Comparison of ENCODE assay signal across 5 fruit fly cellular contexts in genomic region chrX:11452846-11453391, dm6.
TF ChIP-seq lines count a peak whose summit lies in the region.

No protein-coding gene starts in this region.

- TF ChIP-seq CTCF in whole organism, embryonic (GFP tag; optimal IDR thresholded peaks at IDR 0.05; lab: Kevin White, UChicago): no peak

TF ChIP-seq in whole organism, adult, 20 proteins besides CTCF, POLR2A, EP300 and RAD21 (continues in another document):
- TF ChIP-seq CG7045 (GFP tag; optimal IDR thresholded peaks at IDR 0.05; lab: Kevin White, UChicago): peak; percentile 47
- TF ChIP-seq CG14711 (tag; optimal IDR thresholded peaks at IDR 0.05; lab: Kevin White, UChicago): peak; percentile 39
- TF ChIP-seq CG1620 (GFP tag; optimal IDR thresholded peaks at IDR 0.05; lab: Kevin White, UChicago): no peak
- no peak for TF ChIP-seq CG12768 (GFP tag; optimal IDR thresholded peaks at IDR 0.05; lab: Kevin White, UChicago)
- TF ChIP-seq pad (GFP tag; optimal IDR thresholded peaks at IDR 0.05; lab: Kevin White, UChicago): no peak
- peak; percentile 39 for TF ChIP-seq Clk (GFP tag; optimal IDR thresholded peaks at IDR 0.05; lab: Kevin White, UChicago)
- no peak for TF ChIP-seq CG11617 (GFP tag; optimal IDR thresholded peaks at IDR 0.05; lab: Kevin White, UChicago)
- TF ChIP-seq Hr96 (GFP tag; optimal IDR thresholded peaks at IDR 0.05; lab: Kevin White, UChicago): peak; percentile 36
- TF ChIP-seq cnc (optimal IDR thresholded peaks at IDR 0.05; lab: Kevin White, UChicago): no peak
- peak; percentile 30 for TF ChIP-seq CG7101 (tag; optimal IDR thresholded peaks at IDR 0.05; lab: Kevin White, UChicago)
- TF ChIP-seq CG33017 (tag; optimal IDR thresholded peaks at IDR 0.05; lab: Kevin White, UChicago): no peak
- peak; percentile 14 for TF ChIP-seq tj (GFP tag; optimal IDR thresholded peaks at IDR 0.05; lab: Kevin White, UChicago)
- TF ChIP-seq ovo (GFP tag; optimal IDR thresholded peaks at IDR 0.05; lab: Kevin White, UChicago): no peak
- TF ChIP-seq CG5204 (GFP tag; optimal IDR thresholded peaks at IDR 0.05; lab: Kevin White, UChicago): no peak
- no peak for TF ChIP-seq kay (GFP tag; lab: Kevin White, UChicago; ENCODE audit: borderline replicate concordance)
- TF ChIP-seq bab1 (GFP tag; optimal IDR thresholded peaks at IDR 0.05; lab: Kevin White, UChicago): peak; percentile 42
- TF ChIP-seq cic (GFP tag; optimal IDR thresholded peaks at IDR 0.05; lab: Kevin White, UChicago): peak; percentile 17
- TF ChIP-seq Crg-1 (GFP tag; optimal IDR thresholded peaks at IDR 0.05; lab: Kevin White, UChicago): no peak
- TF ChIP-seq Mnt (GFP tag; optimal IDR thresholded peaks at IDR 0.05; lab: Kevin White, UChicago): peak; percentile 15

TF ChIP-seq in whole organism, embryonic, 481 proteins besides CTCF, POLR2A, EP300 and RAD21 (continues in another document):
- TF ChIP-seq bowl (GFP tag; IDR thresholded peaks at IDR 0.05; lab: Robert Waterston, UW): peak; percentile 59; the same call in 1 of the 2 replicates
- peak; percentile 43 for TF ChIP-seq CG14710 (tag; optimal IDR thresholded peaks at IDR 0.05; lab: Kevin White, UChicago)
- no peak for TF ChIP-seq Spps (tag; optimal IDR thresholded peaks at IDR 0.05; lab: Kevin White, UChicago)
- TF ChIP-seq chif (GFP tag; optimal IDR thresholded peaks at IDR 0.05; lab: Kevin White, UChicago): peak; percentile 53 to 70
- peak; percentile 95 for TF ChIP-seq Ets65A (GFP tag; lab: Kevin White, UChicago)
- no peak for TF ChIP-seq br (optimal IDR thresholded peaks at IDR 0.05; lab: Kevin White, UChicago)
- peak; percentile 79 for TF ChIP-seq pnt (GFP tag; optimal IDR thresholded peaks at IDR 0.05; lab: Kevin White, UChicago)
- peak; percentile 93 for TF ChIP-seq CG12769 (tag; optimal IDR thresholded peaks at IDR 0.05; lab: Kevin White, UChicago)
- no peak for TF ChIP-seq CG9797 (GFP tag; optimal IDR thresholded peaks at IDR 0.05; lab: Kevin White, UChicago)
- TF ChIP-seq CG10267 (tag; optimal IDR thresholded peaks at IDR 0.05; lab: Kevin White, UChicago): peak; percentile 62
- peak; percentile 63 for TF ChIP-seq ems (GFP tag; optimal IDR thresholded peaks at IDR 0.05; lab: Kevin White, UChicago)
- peak; percentile 82 for TF ChIP-seq nmo (GFP tag; optimal IDR thresholded peaks at IDR 0.05; lab: Kevin White, UChicago)
- TF ChIP-seq Dfd (GFP tag; optimal IDR thresholded peaks at IDR 0.05; lab: Kevin White, UChicago): no peak
- TF ChIP-seq Lhr (GFP tag; optimal IDR thresholded peaks at IDR 0.05; lab: Kevin White, UChicago): peak; percentile 22
- peak; percentile 86 for TF ChIP-seq H15 (GFP tag; IDR thresholded peaks at IDR 0.05; lab: Robert Waterston, UW)
- peak; percentile 81 for TF ChIP-seq wdn (GFP tag; IDR thresholded peaks at IDR 0.05; lab: Robert Waterston, UW)
- no peak for TF ChIP-seq gfzf (GFP tag; optimal IDR thresholded peaks at IDR 0.05; lab: Kevin White, UChicago)
- TF ChIP-seq abd-A (tag; optimal IDR thresholded peaks at IDR 0.05; lab: Kevin White, UChicago): no peak
- TF ChIP-seq Mrtf (GFP tag; IDR thresholded peaks at IDR 0.05; lab: Robert Waterston, UW): peak; percentile 66; the same call in 1 of the 3 replicates

TF ChIP-seq in whole organism, prepupa, 60 proteins besides CTCF, POLR2A, EP300 and RAD21 (continues in another document):
- TF ChIP-seq pdm3 (GFP tag; optimal IDR thresholded peaks at IDR 0.05; lab: Kevin White, UChicago) (peak; percentile 88), CG6808 (GFP tag; optimal IDR thresholded peaks at IDR 0.05; lab: Kevin White, UChicago) (peak; percentile 68), CG10669 (GFP tag; optimal IDR thresholded peaks at IDR 0.05; lab: Kevin White, UChicago) (peak; percentile 82), acj6 (GFP tag; optimal IDR thresholded peaks at IDR 0.05; lab: Kevin White, UChicago) (peak; percentile 87), Ets96B (tag; optimal IDR thresholded peaks at IDR 0.05; lab: Kevin White, UChicago) (peak; percentile 81), dsx (GFP tag; optimal IDR thresholded peaks at IDR 0.05; lab: Kevin White, UChicago; ENCODE audit: poor library complexity, severe bottlenecking) (peak; percentile 85), Eip75B (GFP tag; optimal IDR thresholded peaks at IDR 0.05; lab: Kevin White, UChicago) (peak; percentile 88), CG11294 (GFP tag; IDR thresholded peaks at IDR 0.05; lab: Robert Waterston, UW) (peak; percentile 80), CG1621 (tag; optimal IDR thresholded peaks at IDR 0.05; lab: Kevin White, UChicago) (peak; percentile 80), Eip93F (GFP tag; optimal IDR thresholded peaks at IDR 0.05; lab: Kevin White, UChicago) (no peak), fd59A (GFP tag; optimal IDR thresholded peaks at IDR 0.05; lab: Kevin White, UChicago) (peak; percentile 63), Hr4 (GFP tag; optimal IDR thresholded peaks at IDR 0.05; lab: Kevin White, UChicago) (peak; percentile 94), Lpt (GFP tag; optimal IDR thresholded peaks at IDR 0.05; lab: Kevin White, UChicago) (peak; percentile 82), spab (GFP tag; optimal IDR thresholded peaks at IDR 0.05; lab: Kevin White, UChicago) (peak; percentile 74), CG6163 (GFP tag; IDR thresholded peaks at IDR 0.05; lab: Robert Waterston, UW) (peak; percentile 96), Blimp-1 (GFP tag; optimal IDR thresholded peaks at IDR 0.05; lab: Kevin White, UChicago) (no peak), CG4318 (GFP tag; optimal IDR thresholded peaks at IDR 0.05; lab: Kevin White, UChicago) (peak; percentile 89), CG32006 (GFP tag; optimal IDR thresholded peaks at IDR 0.05; lab: Kevin White, UChicago) (peak; percentile 91), Ets21C (GFP tag; optimal IDR thresholded peaks at IDR 0.05; lab: Kevin White, UChicago) (peak; percentile 56)

TF ChIP-seq in whole organism, pupa, 21 proteins besides CTCF, POLR2A, EP300 and RAD21:
- TF ChIP-seq CG14655 (GFP tag; optimal IDR thresholded peaks at IDR 0.05; lab: Kevin White, UChicago): peak; percentile 88
- peak; percentile 97 for TF ChIP-seq CG4496 (GFP tag; IDR thresholded peaks at IDR 0.05; lab: Robert Waterston, UW)
- TF ChIP-seq CG32121 (GFP tag; IDR thresholded peaks at IDR 0.05; lab: Robert Waterston, UW): peak; percentile 91
- TF ChIP-seq CG8301 (tag; optimal IDR thresholded peaks at IDR 0.05; lab: Kevin White, UChicago): peak; percentile 85
- TF ChIP-seq CG13204 (GFP tag; optimal IDR thresholded peaks at IDR 0.05; lab: Kevin White, UChicago): peak; percentile 49
- TF ChIP-seq CG17806 (tag; optimal IDR thresholded peaks at IDR 0.05; lab: Kevin White, UChicago): peak; percentile 82
- TF ChIP-seq CG12605 (GFP tag; IDR thresholded peaks at IDR 0.05; lab: Robert Waterston, UW): peak; percentile 84
- peak; percentile 10 for TF ChIP-seq EcR (GFP tag; optimal IDR thresholded peaks at IDR 0.05; lab: Kevin White, UChicago)
- TF ChIP-seq Ets98B (GFP tag; IDR thresholded peaks at IDR 0.05; lab: Robert Waterston, UW): peak; percentile 94
- peak; percentile 96 for TF ChIP-seq fd96Ca (GFP tag; IDR thresholded peaks at IDR 0.05; lab: Robert Waterston, UW)
- TF ChIP-seq gl (tag; optimal IDR thresholded peaks at IDR 0.05; lab: Kevin White, UChicago): peak; percentile 60
- TF ChIP-seq CG10348 (GFP tag; IDR thresholded peaks at IDR 0.05; lab: Robert Waterston, UW): peak; percentile 79
- peak; percentile 81 for TF ChIP-seq rn (GFP tag; IDR thresholded peaks at IDR 0.05; lab: Robert Waterston, UW)
- TF ChIP-seq CG15710 (tag; optimal IDR thresholded peaks at IDR 0.05; lab: Kevin White, UChicago): peak; percentile 79
- TF ChIP-seq CG34367 (tag; optimal IDR thresholded peaks at IDR 0.05; lab: Kevin White, UChicago): peak; percentile 73
- peak; percentile 77 for TF ChIP-seq CG9948 (tag; optimal IDR thresholded peaks at IDR 0.05; lab: Kevin White, UChicago)
- TF ChIP-seq Snoo (tag; optimal IDR thresholded peaks at IDR 0.05; lab: Kevin White, UChicago): peak; percentile 63
- peak; percentile 93 for TF ChIP-seq Pif1A (GFP tag; optimal IDR thresholded peaks at IDR 0.05; lab: Kevin White, UChicago)
- peak; percentile 78 for TF ChIP-seq CG8159 (tag; optimal IDR thresholded peaks at IDR 0.05; lab: Kevin White, UChicago)
- TF ChIP-seq Pif1B (GFP tag; optimal IDR thresholded peaks at IDR 0.05; lab: Kevin White, UChicago): peak; percentile 89
- peak; percentile 16 for TF ChIP-seq D1 (tag; optimal IDR thresholded peaks at IDR 0.05; lab: Kevin White, UChicago)

TF ChIP-seq in whole organism, wandering third instar larva, 38 proteins besides CTCF, POLR2A, EP300 and RAD21 (continues in another document):
- TF ChIP-seq HLH106 (tag; optimal IDR thresholded peaks at IDR 0.05; lab: Kevin White, UChicago) (peak; percentile 52), OdsH (GFP tag; optimal IDR thresholded peaks at IDR 0.05; lab: Kevin White, UChicago) (peak; percentile 57), dsf (GFP tag; optimal IDR thresholded peaks at IDR 0.05; lab: Kevin White, UChicago; ENCODE audit: borderline replicate concordance) (no peak), Jra (GFP tag; optimal IDR thresholded peaks at IDR 0.05; lab: Kevin White, UChicago) (no peak), brk (GFP tag; optimal IDR thresholded peaks at IDR 0.05; lab: Kevin White, UChicago) (no peak), pan (optimal IDR thresholded peaks at IDR 0.05; lab: Kevin White, UChicago) (no peak), Vsx2 (GFP tag; optimal IDR thresholded peaks at IDR 0.05; lab: Kevin White, UChicago; ENCODE audit: partially characterized antibody) (no peak), Dfd (GFP tag; optimal IDR thresholded peaks at IDR 0.05; lab: Kevin White, UChicago) (no peak), psq (GFP tag; optimal IDR thresholded peaks at IDR 0.05; lab: Kevin White, UChicago) (peak; percentile 77), foxo (GFP tag; optimal IDR thresholded peaks at IDR 0.05; lab: Kevin White, UChicago) (peak in 1 of 2 experiments; percentile 79), N (GFP tag; optimal IDR thresholded peaks at IDR 0.05; lab: Kevin White, UChicago) (no peak), Mio (GFP tag; optimal IDR thresholded peaks at IDR 0.05; lab: Kevin White, UChicago) (no peak), CG32264 (GFP tag; optimal IDR thresholded peaks at IDR 0.05; lab: Kevin White, UChicago) (peak; percentile 7), Hr78 (GFP tag; optimal IDR thresholded peaks at IDR 0.05; lab: Kevin White, UChicago) (no peak), fru (GFP tag; optimal IDR thresholded peaks at IDR 0.05; lab: Kevin White, UChicago) (peak; percentile 83), Dif (GFP tag; optimal IDR thresholded peaks at IDR 0.05; lab: Kevin White, UChicago; ENCODE audit: partially characterized antibody) (no peak), br (GFP tag; optimal IDR thresholded peaks at IDR 0.05; lab: Kevin White, UChicago) (peak; percentile 44), GATAd (GFP tag; optimal IDR thresholded peaks at IDR 0.05; lab: Kevin White, UChicago) (no peak), usp (GFP tag; optimal IDR thresholded peaks at IDR 0.05; lab: Kevin White, UChicago) (no peak), jim (GFP tag; optimal IDR thresholded peaks at IDR 0.05; lab: Kevin White, UChicago) (no peak), dl (GFP tag; optimal IDR thresholded peaks at IDR 0.05; lab: Kevin White, UChicago; ENCODE audit: insufficient read depth in 1 of 2, partially characterized antibody in 2 of 2) (no peak), Rel (GFP tag; optimal IDR thresholded peaks at IDR 0.05; lab: Kevin White, UChicago) (no peak), Rel (tag; optimal IDR thresholded peaks at IDR 0.05; lab: Kevin White, UChicago) (no peak)
